Worm (Caenorhabditis elegans) whole organism, L4 larva: ENCODE data around the gene C29E4.15.
A peak's percentile ranks its signal among the peaks of the same experiment; 100 is the strongest.

ENCODE experiments used
- F26F4.8 ChIP-seq: fragments of 200-800 bp; sonication (Bioruptor generic); conservative IDR thresholded peaks from 2 replicates; pipeline ENCODE4 v1.3.6; 2022; ENCODE audit warnings: missing genetic modification characterization, missing compliant biosample characterization
- F44E2.7 ChIP-seq: fragments of 200-800 bp; sonication (Bioruptor generic); IDR thresholded peaks from 2 replicates; pipeline ENCODE4 v2.1.2; 2022; ENCODE audit warnings: missing genetic modification characterization, missing compliant biosample characterization
- F49E8.2 ChIP-seq: sonication (generic microtip); optimal IDR thresholded peaks from 2 replicates; lab custom pipeline; 2016; ENCODE audit warnings: missing compliant biosample characterization, mild to moderate bottlenecking, missing genetic modification characterization, borderline replicate concordance
- Y105C5A.15 ChIP-seq: fragments of 200-800 bp; sonication (Bioruptor generic); IDR thresholded peaks from 2 replicates; pipeline ENCODE4 v1.3.6; 2022; ENCODE audit warnings: missing genetic modification characterization, missing compliant biosample characterization
- Y48G9A.11 ChIP-seq: fragments of 200-800 bp; sonication (Bioruptor generic); IDR thresholded peaks from 2 replicates; pipeline ENCODE4 v1.3.6; 2022; ENCODE audit warnings: missing genetic modification reagents, missing genetic modification characterization, missing compliant biosample characterization
- ZK546.5 ChIP-seq, 2 experiments: sonication (generic microtip); optimal IDR thresholded peaks; 2 replicates each; lab custom pipeline; 2017; ENCODE audit warnings: missing biosample characterization in 2 of 2, missing genetic modification characterization in 2 of 2
- aha-1 ChIP-seq: fragments of 150-350 bp; peaks from one replicate; lab custom pipeline; 2014; ENCODE audit warnings: missing biosample characterization, missing genetic modification characterization
- aly-2 ChIP-seq: sonication (generic microtip); optimal IDR thresholded peaks from 2 replicates; lab custom pipeline; 2018; ENCODE audit warnings: missing biosample characterization, missing genetic modification characterization
- arid-1 ChIP-seq: fragments of 200-800 bp; sonication (Bioruptor generic); conservative IDR thresholded peaks from 2 replicates; pipeline ENCODE4 v1.3.6; 2022; ENCODE audit warnings: missing genetic modification reagents, missing genetic modification characterization, missing compliant biosample characterization
- ceh-20 ChIP-seq: fragments of 200-800 bp; sonication (Bioruptor generic); IDR thresholded peaks from 2 replicates; pipeline ENCODE4 v1.3.6; 2022; ENCODE audit warnings: missing genetic modification reagents, missing genetic modification characterization, missing compliant biosample characterization
- ceh-28 ChIP-seq: fragments of 150-350 bp; optimal IDR thresholded peaks from 2 replicates; lab custom pipeline; 2014; ENCODE audit warnings: missing biosample characterization, missing genetic modification reagents, missing genetic modification characterization
- ceh-32 ChIP-seq: sonication (generic microtip); optimal IDR thresholded peaks from 2 replicates; lab custom pipeline; 2016; ENCODE audit warnings: mild to moderate bottlenecking, missing genetic modification characterization, missing compliant biosample characterization; ENCODE audit not compliant: poor library complexity
- ceh-62 ChIP-seq: sonication (generic microtip); optimal IDR thresholded peaks from 2 replicates; lab custom pipeline; 2017; ENCODE audit warnings: missing biosample characterization, missing genetic modification characterization
- ceh-82 ChIP-seq: sonication (generic microtip); optimal IDR thresholded peaks from 2 replicates; lab custom pipeline; 2017; ENCODE audit warnings: missing biosample characterization, missing genetic modification characterization
- ces-1 ChIP-seq: fragments of 150-350 bp; sonication (generic microtip); optimal IDR thresholded peaks from 4 replicates; lab custom pipeline; 2014; ENCODE audit warnings: missing biosample characterization, missing genetic modification reagents, missing genetic modification characterization
- cey-2 ChIP-seq: sonication (generic microtip); optimal IDR thresholded peaks from 3 replicates; lab custom pipeline; 2017; ENCODE audit warnings: missing genetic modification characterization, mild to moderate bottlenecking, missing compliant biosample characterization, antibody characterized with exemption, borderline replicate concordance; ENCODE audit not compliant: insufficient read depth
- daf-16 ChIP-seq, 3 experiments: sonication (generic microtip); optimal IDR thresholded peaks; 2 replicates each; lab custom pipeline; 2016 to 2017; ENCODE audit warnings: missing genetic modification characterization in 3 of 3, missing genetic modification reagents in 3 of 3, mild to moderate bottlenecking in 2 of 3, missing compliant biosample characterization in 2 of 3, missing biosample characterization in 1 of 3, moderate library complexity in 1 of 3
- dpl-1 ChIP-seq: fragments of 150-350 bp; optimal IDR thresholded peaks from 2 replicates; lab custom pipeline; 2014; ENCODE audit warnings: missing biosample characterization, missing genetic modification reagents, missing genetic modification characterization
- duxl-1 ChIP-seq: sonication (generic microtip); optimal IDR thresholded peaks from 2 replicates; lab custom pipeline; 2016; ENCODE audit warnings: mild to moderate bottlenecking, missing genetic modification characterization, moderate library complexity, missing compliant biosample characterization; ENCODE audit not compliant: poor library complexity
- dve-1 ChIP-seq: sonication (generic microtip); optimal IDR thresholded peaks from 2 replicates; lab custom pipeline; 2017; ENCODE audit warnings: antibody characterized with exemption, mild to moderate bottlenecking, missing genetic modification characterization, missing compliant biosample characterization; ENCODE audit not compliant: insufficient read depth
- egl-43 ChIP-seq: fragments of 200-800 bp; sonication (Bioruptor generic); IDR thresholded peaks from 2 replicates; pipeline ENCODE4 v1.3.6; 2022; ENCODE audit warnings: missing genetic modification reagents, missing genetic modification characterization, missing compliant biosample characterization
- hlh-11 ChIP-seq: fragments of 200-800 bp; sonication (Bioruptor generic); optimal IDR thresholded peaks from 2 replicates; lab custom pipeline; 2018; ENCODE audit warnings: mild to moderate bottlenecking, missing genetic modification characterization, missing compliant biosample characterization
- hlh-30 ChIP-seq: sonication (generic microtip); optimal IDR thresholded peaks from 2 replicates; lab custom pipeline; 2017; ENCODE audit warnings: antibody characterized with exemption, mild to moderate bottlenecking, missing genetic modification characterization, missing compliant biosample characterization; ENCODE audit not compliant: insufficient read depth
- lin-15B ChIP-seq: fragments of 150-350 bp; sonication (generic microtip); optimal IDR thresholded peaks from 3 replicates; lab custom pipeline; 2014; ENCODE audit warnings: missing biosample characterization, missing genetic modification characterization
- lin-38 ChIP-seq: fragments of 200-800 bp; sonication (Bioruptor generic); IDR thresholded peaks from 2 replicates; pipeline ENCODE4 v1.3.6; 2022; ENCODE audit warnings: missing genetic modification reagents, missing genetic modification characterization, missing compliant biosample characterization
- lin-39 ChIP-seq: fragments of 150-350 bp; optimal IDR thresholded peaks from 2 replicates; lab custom pipeline; 2014; ENCODE audit warnings: missing biosample characterization, missing genetic modification reagents, missing genetic modification characterization
- madf-5 ChIP-seq, 2 experiments: fragments of 200-800 bp; sonication (Bioruptor generic); IDR thresholded peaks; 2 replicates each; pipeline ENCODE4 v1.3.6; 2022; ENCODE audit warnings: missing compliant biosample characterization in 2 of 2, missing genetic modification characterization in 2 of 2
- madf-9 ChIP-seq: fragments of 200-800 bp; sonication (Bioruptor generic); conservative IDR thresholded peaks from 2 replicates; pipeline ENCODE4 v1.3.6; 2022; ENCODE audit warnings: missing genetic modification reagents, missing genetic modification characterization, missing compliant biosample characterization
- mdl-1 ChIP-seq, 2 experiments: fragments of 150-350 bp in 1 of 2; sonication (generic microtip) in 1 of 2; optimal IDR thresholded peaks; 2 replicates each; lab custom pipeline; 2014 to 2017; ENCODE audit warnings: missing biosample characterization in 2 of 2, missing genetic modification characterization in 2 of 2
- mdt-29 ChIP-seq: fragments of 200-800 bp; sonication (Bioruptor generic); IDR thresholded peaks from 2 replicates; pipeline ENCODE4 v1.3.6; 2022; ENCODE audit warnings: missing genetic modification reagents, missing genetic modification characterization, missing compliant biosample characterization
- mep-1 ChIP-seq: fragments of 150-350 bp; sonication (generic microtip); optimal IDR thresholded peaks from 3 replicates; lab custom pipeline; 2014; ENCODE audit warnings: missing biosample characterization, missing genetic modification characterization
- mxl-2 ChIP-seq: fragments of 200-800 bp; sonication (Bioruptor generic); conservative IDR thresholded peaks from 2 replicates; pipeline ENCODE4 v1.3.6; 2022; ENCODE audit warnings: missing genetic modification reagents, missing genetic modification characterization, missing compliant biosample characterization
- mxl-3 ChIP-seq: fragments of 200-800 bp; sonication (Bioruptor generic); optimal IDR thresholded peaks from 2 replicates; lab custom pipeline; 2018; ENCODE audit warnings: mild to moderate bottlenecking, missing genetic modification characterization, missing compliant biosample characterization
- nhr-10 ChIP-seq: fragments of 150-350 bp; optimal IDR thresholded peaks from 2 replicates; lab custom pipeline; 2014; ENCODE audit warnings: missing biosample characterization, missing genetic modification characterization
- nhr-11 ChIP-seq: fragments of 150-350 bp; optimal IDR thresholded peaks from 2 replicates; lab custom pipeline; 2014; ENCODE audit warnings: missing biosample characterization, missing genetic modification characterization
- nhr-237 ChIP-seq: sonication (generic microtip); optimal IDR thresholded peaks from 2 replicates; lab custom pipeline; 2017; ENCODE audit warnings: missing biosample characterization, missing genetic modification characterization
- nhr-28 ChIP-seq: fragments of 150-350 bp; optimal IDR thresholded peaks from 2 replicates; lab custom pipeline; 2014; ENCODE audit warnings: missing biosample characterization, missing genetic modification characterization
- nhr-41 ChIP-seq: fragments of 200-800 bp; sonication (Bioruptor generic); IDR thresholded peaks from 2 replicates; pipeline ENCODE4 v1.3.6; 2022; ENCODE audit warnings: missing genetic modification reagents, missing genetic modification characterization, missing compliant biosample characterization
- nhr-42 ChIP-seq: fragments of 200-800 bp; sonication (Bioruptor generic); IDR thresholded peaks from 2 replicates; pipeline ENCODE4 v1.3.6; 2022; ENCODE audit warnings: missing genetic modification characterization, missing compliant biosample characterization
- nhr-48 ChIP-seq: sonication (generic microtip); optimal IDR thresholded peaks from 2 replicates; lab custom pipeline; 2016; ENCODE audit warnings: mild to moderate bottlenecking, missing genetic modification characterization, missing compliant biosample characterization
- nhr-77 ChIP-seq: fragments of 150-350 bp; optimal IDR thresholded peaks from 2 replicates; lab custom pipeline; 2014; ENCODE audit warnings: missing biosample characterization, missing genetic modification characterization
- php-3 ChIP-seq: fragments of 200-800 bp; sonication (Bioruptor generic); IDR thresholded peaks from 2 replicates; pipeline ENCODE4 v1.3.6; 2022; ENCODE audit warnings: missing genetic modification reagents, missing genetic modification characterization, missing compliant biosample characterization
- pqm-1 ChIP-seq: sonication (generic microtip); optimal IDR thresholded peaks from 2 replicates; lab custom pipeline; 2017; ENCODE audit warnings: missing biosample characterization, missing genetic modification characterization
- set-16 ChIP-seq: fragments of 200-800 bp; sonication (Bioruptor generic); IDR thresholded peaks from 2 replicates; pipeline ENCODE4 v1.3.6; 2022; ENCODE audit warnings: missing genetic modification reagents, missing genetic modification characterization, missing compliant biosample characterization
- tra-1 ChIP-seq: fragments of 200-800 bp; sonication (Bioruptor generic); IDR thresholded peaks from 2 replicates; pipeline ENCODE4 v1.3.6; 2022; ENCODE audit warnings: missing genetic modification reagents, missing genetic modification characterization, missing compliant biosample characterization
- unc-130 ChIP-seq: sonication (generic microtip); optimal IDR thresholded peaks from 2 replicates; lab custom pipeline; 2016; ENCODE audit warnings: missing genetic modification reagents, missing genetic modification characterization, missing compliant biosample characterization
- unc-39 ChIP-seq: sonication (generic microtip); optimal IDR thresholded peaks from 2 replicates; lab custom pipeline; 2017; ENCODE audit warnings: missing biosample characterization, missing genetic modification characterization
- unc-62 ChIP-seq, 3 experiments: fragments of 150-350 bp in 1 of 3; sonication (generic microtip); optimal IDR thresholded peaks in 2 of 3; peaks in 1 of 3; 1 replicate in 1 of 3; 2 replicates in 2 of 3; lab custom pipeline; 2014 to 2017; ENCODE audit warnings: missing biosample characterization in 3 of 3, missing genetic modification characterization in 3 of 3, missing genetic modification reagents in 3 of 3, missing genotype in 1 of 3

The C29E4.15 gene

DNA sequence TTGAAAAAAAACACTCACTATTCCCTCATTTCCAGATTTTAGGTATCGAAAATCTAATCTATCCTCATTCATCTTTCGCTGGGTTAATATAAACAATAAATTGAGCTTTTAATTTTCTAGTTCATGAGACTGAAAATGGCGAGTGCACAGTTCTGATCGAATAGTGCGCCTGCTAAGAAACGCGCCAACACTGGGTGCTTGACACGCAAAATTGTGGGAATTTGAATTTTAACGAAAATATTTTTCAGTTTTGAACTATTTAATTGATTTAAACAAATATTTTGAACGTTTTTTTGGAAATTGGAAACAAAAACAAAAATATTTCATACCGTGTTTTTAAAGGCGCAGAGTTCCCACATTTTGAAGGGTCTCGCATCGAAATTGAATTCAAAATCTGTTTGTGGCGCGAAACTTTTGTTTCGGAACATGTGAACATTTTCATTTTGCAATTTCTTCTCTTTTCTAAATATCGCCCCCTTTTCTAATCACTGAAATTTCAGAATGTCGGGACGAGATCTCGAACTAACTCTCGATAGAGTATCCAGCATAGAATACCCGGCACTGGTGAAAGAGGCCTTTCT, 23.8 kb upstream of the C29E4.15 start, which contains the start of the genes C29E4.13 and npp-15 (continued):
- TF ChIP-seq madf-5 (GFP tag; IDR thresholded peaks at IDR 0.05; lab: Robert Waterston, UW) (no peak), hlh-30 (tag; lab: Kevin White, UChicago) (peak; percentile 12), lin-39 (tag; lab: Kevin White, UChicago) (no peak), lin-38 (GFP tag; lab: Robert Waterston, UW) (peak; percentile 33; the same call in 1 of the 2 replicates), mep-1 (tag; lab: Kevin White, UChicago) (peak; percentile 10), nhr-11 (tag; lab: Kevin White, UChicago) (no peak), ces-1 (GFP tag; lab: Kevin White, UChicago) (no peak), nhr-10 (tag; lab: Kevin White, UChicago) (no peak), pqm-1 (tag; lab: Kevin White, UChicago) (peak; percentile 21), ceh-82 (tag; lab: Kevin White, UChicago) (no peak), dpl-1 (GFP tag; lab: Kevin White, UChicago) (peak; percentile 81), ceh-28 (no peak), egl-43 (GFP tag; lab: Robert Waterston, UW) (no peak), F26F4.8 (GFP tag; lab: Robert Waterston, UW) (no peak), ZK546.5 (tag; optimal IDR thresholded peaks at IDR 0.05; lab: Kevin White, UChicago) (no peak), nhr-42 (GFP tag; lab: Robert Waterston, UW) (no peak), Y48G9A.11 (no peak), nhr-28 (tag; lab: Kevin White, UChicago) (peak; percentile 34), set-16 (no peak), daf-16 (GFP tag; optimal IDR thresholded peaks at IDR 0.05; lab: Kevin White, UChicago) (no peak), daf-16 (tag; optimal IDR thresholded peaks at IDR 0.05; lab: Kevin White, UChicago) (peak; percentile 37), nhr-41 (GFP tag; lab: Robert Waterston, UW) (no peak), nhr-237 (tag; lab: Kevin White, UChicago) (no peak), hlh-11 (tag; lab: Kevin White, UChicago) (no peak), mdt-29 (GFP tag; lab: Robert Waterston, UW) (no peak), ceh-62 (tag; lab: Kevin White, UChicago) (no peak), unc-39 (tag; lab: Kevin White, UChicago) (no peak), tra-1 (GFP tag; lab: Robert Waterston, UW) (no peak), arid-1 (no peak), nhr-48 (tag; lab: Kevin White, UChicago) (no peak), unc-130 (GFP tag; lab: Kevin White, UChicago) (peak; percentile 39), lin-15B (tag; lab: Kevin White, UChicago) (no peak)
- TF ChIP-seq, all 104 proteins: peak for 11

ce11 chrIII:7933235-7933634, 19.2 kb upstream of the C29E4.15 start, which contains the start of gene ran-2:
TSS of gene ran-2 (plus strand) at chrIII:7933535.
- no peak for TF ChIP-seq egl-43 (GFP tag; lab: Robert Waterston, UW)
- no peak for TF ChIP-seq mxl-2 (GFP tag; lab: Robert Waterston, UW)
- TF ChIP-seq nhr-11 (tag; lab: Kevin White, UChicago) = no peak
- TF ChIP-seq mxl-3 (GFP tag; lab: Kevin White, UChicago) = no peak
- TF ChIP-seq dve-1 = peak; percentile 16
- no peak for TF ChIP-seq cey-2 (tag; lab: Kevin White, UChicago)
- TF ChIP-seq Y105C5A.15 (GFP tag; lab: Robert Waterston, UW) = no peak
- no peak for TF ChIP-seq mdl-1 (tag; optimal IDR thresholded peaks at IDR 0.05; lab: Kevin White, UChicago)
- TF ChIP-seq unc-62 (GFP tag; optimal IDR thresholded peaks at IDR 0.05 in 1 of 2; lab: Kevin White, UChicago) = no peak
- no peak for TF ChIP-seq unc-62 (tag; optimal IDR thresholded peaks at IDR 0.05; lab: Kevin White, UChicago)
- no peak for TF ChIP-seq ceh-20 (GFP tag; lab: Robert Waterston, UW)
- no peak for TF ChIP-seq F49E8.2 (tag; lab: Kevin White, UChicago)
- peak; percentile 22 for TF ChIP-seq pqm-1 (tag; lab: Kevin White, UChicago)
- TF ChIP-seq ceh-32 (tag; lab: Kevin White, UChicago) = no peak
- TF ChIP-seq php-3 (GFP tag; lab: Robert Waterston, UW) = no peak
- no peak for TF ChIP-seq daf-16 (GFP tag; optimal IDR thresholded peaks at IDR 0.05; lab: Kevin White, UChicago)
- peak; percentile 50 for TF ChIP-seq daf-16 (tag; optimal IDR thresholded peaks at IDR 0.05; lab: Kevin White, UChicago)
- TF ChIP-seq aly-2 (tag; lab: Kevin White, UChicago) = no peak
- TF ChIP-seq duxl-1 (tag; lab: Kevin White, UChicago) = no peak
- TF ChIP-seq aha-1 (tag; lab: Kevin White, UChicago) = no peak
- no peak for TF ChIP-seq madf-9 (GFP tag; lab: Robert Waterston, UW)
- TF ChIP-seq nhr-41 (GFP tag; lab: Robert Waterston, UW) = no peak
- TF ChIP-seq nhr-237 (tag; lab: Kevin White, UChicago) = no peak
- no peak for TF ChIP-seq F44E2.7 (GFP tag; lab: Robert Waterston, UW)
- TF ChIP-seq nhr-77 (tag; lab: Kevin White, UChicago) = no peak
- no peak for TF ChIP-seq ceh-28
